Worm (Caenorhabditis elegans): ENCODE results near the gene C40C9.3.

The C40C9.3 gene

ce11 chrX:13653573-13653972 lies 6.2 kb downstream of the C40C9.3 start (continued):
- TF ChIP-seq F26F4.8 (GFP tag; conservative IDR thresholded peaks at IDR 0.05): peak; percentile 85
- peak; percentile 47 for TF ChIP-seq lir-3 (tag; optimal IDR thresholded peaks at IDR 0.05)

- no peak for TF ChIP-seq jun-1 (tag; optimal IDR thresholded peaks at IDR 0.05)
- no peak for TF ChIP-seq dmd-6 (GFP tag; IDR thresholded peaks at IDR 0.05)
- peak in 1 of 2 experiments; percentile 55 for TF ChIP-seq unc-62 (GFP tag; optimal IDR thresholded peaks at IDR 0.05 in 1 of 2)
- no peak for TF ChIP-seq unc-62 (tag; optimal IDR thresholded peaks at IDR 0.05)
- no peak for TF ChIP-seq nhr-42 (GFP tag; IDR thresholded peaks at IDR 0.05)
- TF ChIP-seq mdt-29 (GFP tag; IDR thresholded peaks at IDR 0.05): no peak
- TF ChIP-seq ctbp-1 (GFP tag; IDR thresholded peaks at IDR 0.05): no peak
- no peak for TF ChIP-seq dpl-1 (GFP tag; optimal IDR thresholded peaks at IDR 0.05)
- TF ChIP-seq ZK546.5 (tag; optimal IDR thresholded peaks at IDR 0.05): no peak
Observed at ce11 chrX:13654276-13654675, 6.9 kb downstream of the C40C9.3 start.

- TF ChIP-seq Y48G9A.11 (GFP tag; IDR thresholded peaks at IDR 0.05) (peak; percentile 52; the same call in 1 of the 2 replicates), dve-1 (tag; optimal IDR thresholded peaks at IDR 0.05; ENCODE audit: insufficient read depth) (peak; percentile 22), vab-7 (GFP tag; IDR thresholded peaks at IDR 0.05) (peak; percentile 23; the same call in 1 of the 2 replicates), arid-1 (GFP tag; conservative IDR thresholded peaks at IDR 0.05) (peak; percentile 51; the same call in 1 of the 2 replicates), daf-16 (GFP tag; optimal IDR thresholded peaks at IDR 0.05) (peak in 1 of 2 experiments; percentile 10), daf-16 (tag; optimal IDR thresholded peaks at IDR 0.05) (no peak), hmg-1.1 (GFP tag; IDR thresholded peaks at IDR 0.05) (peak; percentile 14; the same call in 1 of the 2 replicates), hlh-30 (tag; optimal IDR thresholded peaks at IDR 0.05; ENCODE audit: insufficient read depth) (peak; percentile 10), lin-13 (GFP tag; optimal IDR thresholded peaks at IDR 0.05) (peak; percentile 20), daf-12 (tag; optimal IDR thresholded peaks at IDR 0.05) (no peak), ces-1 (GFP tag; optimal IDR thresholded peaks at IDR 0.05) (no peak), lin-39 (tag; optimal IDR thresholded peaks at IDR 0.05) (no peak), ztf-7 (tag; optimal IDR thresholded peaks at IDR 0.05) (no peak), hlh-11 (tag; optimal IDR thresholded peaks at IDR 0.05) (peak; percentile 11), F26F4.8 (GFP tag; conservative IDR thresholded peaks at IDR 0.05) (0 out of 2 replicates have a peak, but pooled peaks have one; percentile 38), lin-38 (GFP tag; IDR thresholded peaks at IDR 0.05) (peak; percentile 61), dmd-6 (GFP tag; IDR thresholded peaks at IDR 0.05) (peak; percentile 34; the same call in 1 of the 2 replicates)
Observed at ce11 chrX:13655769-13656168, 8.4 kb downstream of the C40C9.3 start.

DNA sequence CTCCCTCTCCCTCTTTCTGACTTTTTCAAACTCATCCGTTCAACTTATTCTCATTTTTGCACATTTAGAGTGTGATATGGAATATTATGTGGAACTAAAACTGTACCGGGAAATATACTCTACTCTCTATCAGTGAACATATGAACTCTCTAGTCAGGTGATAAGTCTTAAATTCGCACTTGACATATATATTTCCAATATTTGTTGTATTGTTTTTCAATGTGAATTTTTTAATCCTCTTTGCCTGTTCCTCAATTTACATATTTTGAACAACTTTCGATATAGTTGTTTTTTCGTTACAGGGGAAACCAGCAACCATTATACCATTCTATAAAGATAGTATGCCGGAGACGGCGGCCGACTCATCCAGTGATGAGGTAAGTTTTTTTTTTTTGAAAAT lies 12.8 kb downstream of the C40C9.3 start, which contains the start of gene C04A11.1:
C04A11.1 (plus strand) TSS at position 301 of the 400 bp plus-strand sequence.
- TF ChIP-seq madf-5 (GFP tag; IDR thresholded peaks at IDR 0.05): no peak
- no peak for TF ChIP-seq F10B5.3 (tag; optimal IDR thresholded peaks at IDR 0.05)
- no peak for TF ChIP-seq zip-11 (GFP tag; IDR thresholded peaks at IDR 0.05)
- TF ChIP-seq dpl-1 (GFP tag; optimal IDR thresholded peaks at IDR 0.05): no peak
- TF ChIP-seq aly-2 (tag; optimal IDR thresholded peaks at IDR 0.05): no peak
- no peak for TF ChIP-seq ceh-28 (tag; optimal IDR thresholded peaks at IDR 0.05)
- TF ChIP-seq Y48G9A.11 (GFP tag; IDR thresholded peaks at IDR 0.05): no peak
- no peak for TF ChIP-seq lin-38 (GFP tag; IDR thresholded peaks at IDR 0.05)
- TF ChIP-seq nhr-10 (tag; optimal IDR thresholded peaks at IDR 0.05): no peak
- TF ChIP-seq nhr-237 (tag; optimal IDR thresholded peaks at IDR 0.05): no peak
- no peak for TF ChIP-seq fos-1 (tag; optimal IDR thresholded peaks at IDR 0.05)
- TF ChIP-seq F37D6.2 (tag; optimal IDR thresholded peaks at IDR 0.05): no peak
- TF ChIP-seq snpc-1.2 (GFP tag; IDR thresholded peaks at IDR 0.05): no peak
- no peak for TF ChIP-seq hmg-1.1 (GFP tag; IDR thresholded peaks at IDR 0.05)
- TF ChIP-seq Y105C5A.15 (GFP tag; IDR thresholded peaks at IDR 0.05): no peak
- TF ChIP-seq daf-12 (tag; optimal IDR thresholded peaks at IDR 0.05): no peak

Measured in whole organism, L4 larva.